Fruit fly (Drosophila melanogaster) whole organism, embryonic: Measurements from ENCODE around the gene KdelR.
A peak's percentile ranks its signal among the peaks of the same experiment; 100 is the strongest.

Experiments used
- Atf-2 ChIP-seq: fragments of 200-800 bp; sonication (Bioruptor generic); optimal IDR thresholded peaks from 2 replicates; lab custom pipeline; 2016; ENCODE audit warnings: missing biosample characterization, missing genetic modification characterization
- Atf3 ChIP-seq: fragments of 200-800 bp; sonication (Bioruptor generic); optimal IDR thresholded peaks from 3 replicates; lab custom pipeline; 2016; ENCODE audit warnings: missing biosample characterization, missing genetic modification characterization
- Blimp-1 ChIP-seq: fragments of 200-800 bp; sonication (Bioruptor generic); optimal IDR thresholded peaks from 3 replicates; lab custom pipeline; 2018; ENCODE audit warnings: missing biosample characterization, missing genetic modification characterization, mild to moderate bottlenecking, moderate library complexity, missing genetic modification reagents
- CG10147 ChIP-seq: fragments of 200-800 bp; sonication (Bioruptor generic); optimal IDR thresholded peaks from 2 replicates; lab custom pipeline; 2019; ENCODE audit warnings: missing biosample characterization, mild to moderate bottlenecking, missing genetic modification characterization, moderate library complexity
- CG10209 ChIP-seq: fragments of 200-800 bp; sonication (Bioruptor generic); optimal IDR thresholded peaks from 3 replicates; lab custom pipeline; 2017; ENCODE audit warnings: missing biosample characterization, mild to moderate bottlenecking, missing genetic modification characterization, missing genetic modification reagents
- CG10366 ChIP-seq: fragments of 200-800 bp; sonication (Bioruptor generic); IDR thresholded peaks from 2 replicates; pipeline ENCODE4 v1.3.6; 2022; ENCODE audit warnings: missing biosample characterization, missing genetic modification characterization
- CG10431 ChIP-seq: fragments of 200-800 bp; sonication (Bioruptor generic); optimal IDR thresholded peaks from 3 replicates; lab custom pipeline; 2018; ENCODE audit warnings: missing biosample characterization, mild to moderate bottlenecking, missing genetic modification characterization
- CG10959 ChIP-seq: fragments of 200-800 bp; sonication (Bioruptor generic); IDR thresholded peaks from 2 replicates; pipeline ENCODE4 v1.3.6; 2022; ENCODE audit warnings: missing biosample characterization, missing genetic modification characterization
- CG12942 ChIP-seq: fragments of 200-800 bp; sonication (Bioruptor generic); optimal IDR thresholded peaks from 3 replicates; lab custom pipeline; 2016; ENCODE audit warnings: missing biosample characterization, missing genetic modification characterization
- CG15073 ChIP-seq: fragments of 200-800 bp; sonication (Bioruptor generic); optimal IDR thresholded peaks from 2 replicates; lab custom pipeline; 2016; ENCODE audit warnings: missing biosample characterization, missing genetic modification characterization
- CG15601 ChIP-seq: fragments of 200-800 bp; sonication (Bioruptor generic); optimal IDR thresholded peaks from 3 replicates; lab custom pipeline; 2019; ENCODE audit warnings: missing biosample characterization, mild to moderate bottlenecking, missing genetic modification characterization, moderate library complexity
- CG2202 ChIP-seq: fragments of 200-800 bp; sonication (Bioruptor generic); optimal IDR thresholded peaks from 2 replicates; lab custom pipeline; 2018; ENCODE audit warnings: missing biosample characterization, mild to moderate bottlenecking, missing genetic modification characterization
- CG3838 ChIP-seq: fragments of 200-800 bp; sonication (Bioruptor generic); optimal IDR thresholded peaks from 3 replicates; lab custom pipeline; 2016; ENCODE audit warnings: missing biosample characterization, missing genetic modification characterization
- CG3995 ChIP-seq: fragments of 200-800 bp; sonication (Bioruptor generic); optimal IDR thresholded peaks from 3 replicates; lab custom pipeline; 2016; ENCODE audit warnings: missing biosample characterization, missing genetic modification characterization
- CG4282 ChIP-seq: fragments of 200-800 bp; sonication (Bioruptor generic); optimal IDR thresholded peaks from 2 replicates; lab custom pipeline; 2016; ENCODE audit warnings: missing biosample characterization, missing genetic modification characterization
- CG4424 ChIP-seq: fragments of 200-800 bp; sonication (Bioruptor generic); optimal IDR thresholded peaks from 3 replicates; lab custom pipeline; 2016; ENCODE audit warnings: missing biosample characterization, missing genetic modification characterization
- CG5180 ChIP-seq: fragments of 200-800 bp; sonication (Bioruptor generic); optimal IDR thresholded peaks from 3 replicates; lab custom pipeline; 2017; ENCODE audit warnings: missing biosample characterization, missing genetic modification characterization, mild to moderate bottlenecking, moderate library complexity, missing genetic modification reagents
- CG6272 ChIP-seq: fragments of 200-800 bp; sonication (Bioruptor generic); IDR thresholded peaks from 2 replicates; pipeline ENCODE4 v1.3.6; 2022; ENCODE audit warnings: missing biosample characterization, missing genetic modification characterization
- CG6689 ChIP-seq: fragments of 200-800 bp; sonication (Bioruptor generic); IDR thresholded peaks from 2 replicates; pipeline ENCODE4 v1.3.6; 2022; ENCODE audit warnings: missing biosample characterization, missing genetic modification characterization
- CG8359 ChIP-seq: fragments of 200-800 bp; sonication (Bioruptor generic); optimal IDR thresholded peaks from 2 replicates; lab custom pipeline; 2017; ENCODE audit warnings: missing biosample characterization, mild to moderate bottlenecking, missing genetic modification characterization, borderline replicate concordance
- Deaf1 ChIP-seq: fragments of 200-800 bp; optimal IDR thresholded peaks from 3 replicates; lab custom pipeline; 2019; ENCODE audit warnings: missing biosample characterization, mild to moderate bottlenecking, missing genetic modification characterization, moderate library complexity
- Eip74EF ChIP-seq, 2 experiments: fragments of 200-800 bp in 1 of 2; fragments of >200 bp in 1 of 2; sonication (Bioruptor generic) in 1 of 2; optimal IDR thresholded peaks; 2 replicates each; lab custom pipeline; 2017 to 2019; ENCODE audit warnings: missing biosample characterization in 2 of 2, missing genetic modification characterization in 2 of 2, mild to moderate bottlenecking in 1 of 2, moderate library complexity in 1 of 2
- HLH54F ChIP-seq: fragments of 200-800 bp; sonication (Bioruptor generic); optimal IDR thresholded peaks from 3 replicates; lab custom pipeline; 2016; ENCODE audit warnings: missing biosample characterization, missing genetic modification characterization
- MESR4 ChIP-seq: fragments of 200-800 bp; sonication (Bioruptor generic); optimal IDR thresholded peaks from 2 replicates; lab custom pipeline; 2018; ENCODE audit warnings: missing biosample characterization, mild to moderate bottlenecking, missing genetic modification characterization, moderate library complexity
- NC2α ChIP-seq: fragments of 200-800 bp; sonication (Bioruptor generic); optimal IDR thresholded peaks from 2 replicates; lab custom pipeline; 2016; ENCODE audit warnings: missing biosample characterization, missing genetic modification characterization
- NC2β ChIP-seq: fragments of 200-800 bp; sonication (Bioruptor generic); optimal IDR thresholded peaks from 2 replicates; lab custom pipeline; 2016; ENCODE audit warnings: missing biosample characterization, missing genetic modification characterization
- NfI ChIP-seq: fragments of 200-800 bp; sonication (Bioruptor generic); optimal IDR thresholded peaks from 3 replicates; lab custom pipeline; 2018; ENCODE audit warnings: missing biosample characterization, mild to moderate bottlenecking, missing genetic modification characterization, moderate library complexity
- Oli ChIP-seq: fragments of 200-800 bp; sonication (Bioruptor generic); optimal IDR thresholded peaks from 2 replicates; lab custom pipeline; 2018; ENCODE audit warnings: missing biosample characterization, mild to moderate bottlenecking, missing genetic modification characterization, moderate library complexity
- Rfx ChIP-seq: fragments of 200-800 bp; sonication (Bioruptor generic); IDR thresholded peaks from 2 replicates; pipeline ENCODE4 v1.3.6; 2022; ENCODE audit warnings: missing biosample characterization, missing genetic modification characterization
- Sox100B ChIP-seq: fragments of 200-800 bp; sonication (Bioruptor generic); optimal IDR thresholded peaks from 3 replicates; lab custom pipeline; 2018; ENCODE audit warnings: missing biosample characterization, mild to moderate bottlenecking, missing genetic modification characterization
- Sry-β ChIP-seq: fragments of 200-800 bp; sonication (Bioruptor generic); optimal IDR thresholded peaks from 2 replicates; lab custom pipeline; 2018; ENCODE audit warnings: missing biosample characterization, mild to moderate bottlenecking, missing genetic modification characterization, moderate library complexity
- ato ChIP-seq: fragments of 200-800 bp; sonication (Bioruptor generic); IDR thresholded peaks from 2 replicates; pipeline ENCODE4 v1.3.6; 2022; ENCODE audit warnings: missing biosample characterization, missing genetic modification characterization; ENCODE audit not compliant: partially characterized antibody
- bab2 ChIP-seq: fragments of 200-800 bp; sonication (Bioruptor generic); optimal IDR thresholded peaks from 2 replicates; lab custom pipeline; 2016; ENCODE audit warnings: missing biosample characterization, missing genetic modification characterization
- bowl ChIP-seq: fragments of 200-800 bp; sonication (Bioruptor generic); IDR thresholded peaks from 2 replicates; pipeline ENCODE4 v1.3.6; 2022; ENCODE audit warnings: missing biosample characterization, missing genetic modification characterization
- ci ChIP-seq: fragments of 200-800 bp; sonication (Bioruptor generic); IDR thresholded peaks from 3 replicates; pipeline ENCODE4 v1.3.6; 2022; ENCODE audit warnings: missing biosample characterization, missing genetic modification characterization
- gcm ChIP-seq: fragments of 200-800 bp; sonication (Bioruptor generic); optimal IDR thresholded peaks from 2 replicates; lab custom pipeline; 2019; ENCODE audit warnings: missing biosample characterization, mild to moderate bottlenecking, missing genetic modification characterization, moderate library complexity
- hb ChIP-seq: fragments of 200-800 bp; sonication (Bioruptor generic); IDR thresholded peaks from 3 replicates; pipeline ENCODE4 v1.3.6; 2022; ENCODE audit warnings: missing biosample characterization, missing genetic modification characterization; ENCODE audit not compliant: partially characterized antibody
- hbn ChIP-seq: fragments of 200-800 bp; sonication (Bioruptor generic); IDR thresholded peaks from 2 replicates; pipeline ENCODE4 v1.3.6; 2022; ENCODE audit warnings: missing biosample characterization, missing genetic modification characterization; ENCODE audit not compliant: partially characterized antibody
- ind ChIP-seq: fragments of 200-800 bp; sonication (Bioruptor generic); optimal IDR thresholded peaks from 3 replicates; lab custom pipeline; 2016; ENCODE audit warnings: missing biosample characterization, missing genetic modification characterization
- lola ChIP-seq, 3 experiments: fragments of >200 bp in 2 of 3; fragments of 200-800 bp in 1 of 3; sonication (Bioruptor generic) in 1 of 3; optimal IDR thresholded peaks; 2 replicates each; lab custom pipeline; 2017 to 2019; ENCODE audit warnings: missing biosample characterization in 3 of 3, missing genetic modification characterization in 3 of 3, mild to moderate bottlenecking in 1 of 3, moderate library complexity in 1 of 3
- mam ChIP-seq: fragments of 200-800 bp; sonication (Bioruptor generic); optimal IDR thresholded peaks from 3 replicates; lab custom pipeline; 2016; ENCODE audit warnings: missing biosample characterization, missing genetic modification characterization
- mirr ChIP-seq: fragments of 200-800 bp; sonication (Bioruptor generic); optimal IDR thresholded peaks from 3 replicates; lab custom pipeline; 2018; ENCODE audit warnings: missing biosample characterization, mild to moderate bottlenecking, missing genetic modification characterization
- nau ChIP-seq: fragments of 200-800 bp; sonication (Bioruptor generic); optimal IDR thresholded peaks from 3 replicates; lab custom pipeline; 2017; ENCODE audit warnings: missing biosample characterization, mild to moderate bottlenecking, missing genetic modification characterization, missing genetic modification reagents
- nmo ChIP-seq: fragments of 200-800 bp; sonication (Bioruptor generic); optimal IDR thresholded peaks from 2 replicates; lab custom pipeline; 2018; ENCODE audit warnings: missing biosample characterization, mild to moderate bottlenecking, missing genetic modification characterization, moderate library complexity
- pb ChIP-seq: fragments of 200-800 bp; sonication (Bioruptor generic); optimal IDR thresholded peaks from 3 replicates; lab custom pipeline; 2016; ENCODE audit warnings: missing biosample characterization, missing genetic modification characterization
- seq ChIP-seq: fragments of 200-800 bp; sonication (Bioruptor generic); IDR thresholded peaks from 2 replicates; pipeline ENCODE4 v1.3.6; 2022; ENCODE audit warnings: missing biosample characterization, missing genetic modification characterization
- stwl ChIP-seq: fragments of 200-800 bp; sonication (Bioruptor generic); optimal IDR thresholded peaks from 3 replicates; lab custom pipeline; 2018; ENCODE audit warnings: missing biosample characterization, mild to moderate bottlenecking, missing genetic modification characterization, moderate library complexity
- sug ChIP-seq: fragments of 200-800 bp; optimal IDR thresholded peaks from 2 replicates; lab custom pipeline; 2019; ENCODE audit warnings: missing biosample characterization, mild to moderate bottlenecking, missing genetic modification characterization, moderate library complexity
- trem ChIP-seq: fragments of 200-800 bp; optimal IDR thresholded peaks from 3 replicates; lab custom pipeline; 2019; ENCODE audit warnings: missing biosample characterization, mild to moderate bottlenecking, missing genetic modification characterization, moderate library complexity

KdelR gene

DNA sequence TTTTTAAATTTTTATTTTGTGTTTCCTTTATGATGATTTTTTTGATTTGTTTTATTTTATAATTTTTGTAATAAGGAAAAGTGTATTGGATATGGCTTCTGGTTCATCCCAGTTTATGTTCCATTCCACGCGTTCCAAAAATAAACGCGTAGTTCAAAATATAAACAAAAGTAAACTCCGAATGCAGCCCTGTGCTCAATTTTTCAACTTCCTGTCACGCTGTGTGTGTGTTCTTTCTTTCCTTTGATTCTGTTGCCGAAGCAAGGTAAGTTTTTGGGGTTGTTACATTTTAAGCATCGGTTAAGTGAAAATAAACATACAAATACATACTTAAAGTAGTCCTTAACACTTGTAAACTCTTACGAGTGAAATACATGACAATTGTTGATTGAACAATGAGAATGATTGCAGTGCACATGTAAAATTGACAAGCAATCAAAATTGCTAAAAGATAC is 18.5 kb upstream of the KdelR start, which contains the start of the genes Ip259 and RpS27A (continued):
- TF ChIP-seq NC2α (GFP tag; lab: Kevin White, UChicago) (peak; percentile 47), seq (peak; percentile 74), CG5180 (GFP tag; lab: Kevin White, UChicago) (peak; percentile 46), ind (no peak), CG10366 (GFP tag; lab: Robert Waterston, UW) (no peak; the same call in 1 of the 2 replicates), trem (peak; percentile 55), nau (GFP tag; lab: Kevin White, UChicago) (peak; percentile 69), Sry-β (GFP tag; lab: Kevin White, UChicago) (peak; percentile 53), CG10209 (GFP tag; lab: Kevin White, UChicago) (peak; percentile 80), Atf-2 (GFP tag; lab: Kevin White, UChicago) (peak; percentile 47), hbn (GFP tag; lab: Robert Waterston, UW) (no peak), ato (GFP tag; lab: Robert Waterston, UW) (no peak), gcm (GFP tag; lab: Kevin White, UChicago) (no peak), sug (peak; percentile 75), NfI (GFP tag; lab: Kevin White, UChicago) (peak; percentile 93), CG8359 (peak; percentile 60), Rfx (GFP tag; lab: Robert Waterston, UW) (peak; percentile 86; the same call in 1 of the 2 replicates), hb (GFP tag; lab: Robert Waterston, UW) (no peak), stwl (tag; lab: Kevin White, UChicago) (peak; percentile 30), nmo (peak; percentile 81), lola (GFP tag; optimal IDR thresholded peaks at IDR 0.05; lab: Kevin White, UChicago) (peak in 1 of 3 experiments; percentile 36), CG6272 (peak; percentile 61; the same call in 1 of the 2 replicates), CG10959 (GFP tag; lab: Robert Waterston, UW) (peak; percentile 41; the same call in 1 of the 2 replicates), CG3838 (no peak), mam (GFP tag; lab: Kevin White, UChicago) (peak; percentile 71), HLH54F (GFP tag; lab: Kevin White, UChicago) (peak; percentile 58), CG2202 (tag; lab: Kevin White, UChicago) (peak; percentile 57), Deaf1 (no peak), Eip74EF (GFP tag; optimal IDR thresholded peaks at IDR 0.05; lab: Kevin White, UChicago) (peak in 1 of 2 experiments; percentile 64), ci (GFP tag; lab: Robert Waterston, UW) (peak; percentile 92), Blimp-1 (no peak), CG15601 (peak; percentile 55), CG12942 (GFP tag; lab: Kevin White, UChicago) (peak; percentile 58), NC2β (GFP tag; lab: Kevin White, UChicago) (peak; percentile 96), MESR4 (GFP tag; lab: Kevin White, UChicago) (peak; percentile 100), CG4424 (GFP tag; lab: Kevin White, UChicago) (peak; percentile 70), CG6689 (GFP tag; lab: Robert Waterston, UW) (peak; percentile 59), CG10431 (GFP tag; lab: Kevin White, UChicago) (peak; percentile 63), Oli (no peak), CG3995 (GFP tag; lab: Kevin White, UChicago) (peak; percentile 60), CG10147 (GFP tag; lab: Kevin White, UChicago) (peak; percentile 66), pb (GFP tag; lab: Kevin White, UChicago) (peak; percentile 71), CG4282 (GFP tag; lab: Kevin White, UChicago) (no peak), mirr (GFP tag; lab: Kevin White, UChicago) (peak; percentile 79), Sox100B (peak; percentile 66), Atf3 (peak; percentile 61), CG15073 (GFP tag; lab: Kevin White, UChicago) (no peak), bowl (peak; percentile 69; the same call in 1 of the 2 replicates), bab2 (GFP tag; lab: Kevin White, UChicago) (peak; percentile 1)
